Fruit fly (Drosophila melanogaster): ENCODE results near the gene ATP6AP2.

DNA sequence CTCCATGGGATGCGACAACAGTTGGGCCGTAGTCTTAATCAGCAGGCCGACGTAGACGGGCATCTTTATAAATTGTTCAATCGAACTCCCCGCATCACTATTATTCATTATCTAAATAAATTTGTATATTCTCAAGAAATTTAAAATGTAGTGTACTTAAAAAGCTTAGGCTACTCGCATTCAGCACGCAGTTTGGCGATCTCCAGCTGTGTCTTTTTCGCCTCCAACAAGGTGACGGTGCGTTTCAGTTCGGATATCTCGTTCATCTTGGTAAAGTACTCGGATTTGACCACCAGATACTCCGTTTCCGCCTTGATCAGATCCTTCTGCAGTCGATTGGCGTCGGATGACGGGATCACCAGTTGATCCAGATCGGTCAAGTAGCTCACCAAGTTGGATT lies 2.8 kb upstream of the ATP6AP2 start, which contains the start of gene CG16736:
- no peak for TF ChIP-seq Hr39 (GFP tag; optimal IDR thresholded peaks at IDR 0.05)
- TF ChIP-seq CG4318 (GFP tag; optimal IDR thresholded peaks at IDR 0.05), result no peak
- no peak for TF ChIP-seq lz (GFP tag; optimal IDR thresholded peaks at IDR 0.05)

Data from whole organism, prepupa.